Worm (Caenorhabditis elegans) whole organism, L1 larva: Measurements from ENCODE around the gene F02H6.6.

Source experiments
- fkh-10 ChIP-seq: sonication (generic microtip); optimal IDR thresholded peaks from 2 replicates; lab custom pipeline; 2017; ENCODE audit warnings: missing biosample characterization, missing genetic modification reagents, missing genetic modification characterization
- lin-13 ChIP-seq: fragments of 150-350 bp; optimal IDR thresholded peaks from 2 replicates; lab custom pipeline; 2014; ENCODE audit warnings: missing biosample characterization, missing genetic modification reagents, missing genetic modification characterization
- lir-3 ChIP-seq: sonication (generic microtip); optimal IDR thresholded peaks from 2 replicates; lab custom pipeline; 2016; ENCODE audit warnings: mild to moderate bottlenecking, missing genetic modification characterization, moderate library complexity, missing compliant biosample characterization; ENCODE audit not compliant: poor library complexity
- lsy-2 ChIP-seq, 2 experiments: fragments of 150-350 bp; optimal IDR thresholded peaks; 2 replicates each; lab custom pipeline; 2014; ENCODE audit warnings: missing biosample characterization in 2 of 2, missing genetic modification characterization in 2 of 2
- unc-62 ChIP-seq: fragments of 150-350 bp; optimal IDR thresholded peaks from 2 replicates; lab custom pipeline; 2014; ENCODE audit warnings: missing biosample characterization, missing genetic modification reagents, missing genetic modification characterization

- TF ChIP-seq fkh-10 (no peak), lir-3 (no peak), lsy-2 (tag; optimal IDR thresholded peaks at IDR 0.05; lab: Kevin White, UChicago) (no peak), lin-13 (no peak), unc-62 (GFP tag; lab: Kevin White, UChicago) (no peak)
Observed at ce11 chrIV:14269932-14270331, 39.2 kb upstream of the F02H6.6 start.
